Fruit fly (Drosophila melanogaster) whole organism, adult: ENCODE measurements around the gene Ctps.

Experiments used
- CG11617 ChIP-seq: fragments of 200-800 bp; sonication (Bioruptor generic); optimal IDR thresholded peaks from 2 replicates; lab custom pipeline; 2017; ENCODE audit warnings: mild to moderate bottlenecking, missing biosample characterization, missing genetic modification reagents, missing genetic modification characterization
- CG12768 ChIP-seq: fragments of 200-800 bp; sonication (Bioruptor generic); optimal IDR thresholded peaks from 2 replicates; lab custom pipeline; 2017; ENCODE audit warnings: missing biosample characterization, missing genetic modification characterization, mild to moderate bottlenecking, moderate library complexity, missing genetic modification reagents
- CG14711 ChIP-seq: fragments of 200-800 bp; sonication (Bioruptor generic); optimal IDR thresholded peaks from 2 replicates; lab custom pipeline; 2018; ENCODE audit warnings: missing biosample characterization, mild to moderate bottlenecking, missing genetic modification characterization, moderate library complexity
- CG33017 ChIP-seq: fragments of 200-800 bp; sonication (Bioruptor generic); optimal IDR thresholded peaks from 2 replicates; lab custom pipeline; 2018; ENCODE audit warnings: missing biosample characterization, mild to moderate bottlenecking, missing genetic modification characterization, moderate library complexity
- CG5204 ChIP-seq: fragments of 200-800 bp; sonication (Bioruptor generic); optimal IDR thresholded peaks from 2 replicates; lab custom pipeline; 2016; ENCODE audit warnings: missing biosample characterization, missing genetic modification characterization
- CG7045 ChIP-seq: fragments of 200-800 bp; sonication (Bioruptor generic); optimal IDR thresholded peaks from 2 replicates; lab custom pipeline; 2017; ENCODE audit warnings: missing biosample characterization, mild to moderate bottlenecking, missing genetic modification characterization
- CG7101 ChIP-seq: fragments of 200-800 bp; sonication (Bioruptor generic); optimal IDR thresholded peaks from 2 replicates; lab custom pipeline; 2018; ENCODE audit warnings: missing biosample characterization, mild to moderate bottlenecking, missing genetic modification characterization, moderate library complexity
- Crg-1 ChIP-seq: fragments of 200-800 bp; sonication (Bioruptor generic); optimal IDR thresholded peaks from 2 replicates; lab custom pipeline; 2016; ENCODE audit warnings: missing biosample characterization, missing genetic modification characterization
- Hr96 ChIP-seq: fragments of 200-800 bp; sonication (Bioruptor generic); optimal IDR thresholded peaks from 2 replicates; lab custom pipeline; 2016; ENCODE audit warnings: missing biosample characterization, missing genetic modification characterization
- Mnt ChIP-seq: fragments of 200-800 bp; sonication (Bioruptor generic); optimal IDR thresholded peaks from 2 replicates; lab custom pipeline; 2016; ENCODE audit warnings: missing biosample characterization, mild to moderate bottlenecking, missing genetic modification characterization
- bab1 ChIP-seq: fragments of 200-800 bp; sonication (Bioruptor generic); optimal IDR thresholded peaks from 3 replicates; lab custom pipeline; 2019; ENCODE audit warnings: missing biosample characterization, mild to moderate bottlenecking, missing genetic modification characterization, moderate library complexity
- cic ChIP-seq: fragments of 200-800 bp; sonication (Bioruptor generic); optimal IDR thresholded peaks from 2 replicates; lab custom pipeline; 2017; ENCODE audit warnings: missing biosample characterization, mild to moderate bottlenecking, missing genetic modification characterization, moderate library complexity
- cnc ChIP-seq, 2 experiments: fragments of >200 bp; optimal IDR thresholded peaks; 2 replicates each; lab custom pipeline; 2017
- kay ChIP-seq: fragments of 200-800 bp; sonication (Bioruptor generic); peaks from one replicate; lab custom pipeline; 2016; ENCODE audit warnings: missing biosample characterization, missing genetic modification characterization, borderline replicate concordance
- ovo ChIP-seq: fragments of 200-800 bp; sonication (Bioruptor generic); optimal IDR thresholded peaks from 2 replicates; lab custom pipeline; 2016; ENCODE audit warnings: missing biosample characterization, missing genetic modification characterization
- pad ChIP-seq: fragments of 200-800 bp; sonication (Bioruptor generic); optimal IDR thresholded peaks from 3 replicates; lab custom pipeline; 2017; ENCODE audit warnings: missing biosample characterization, missing genetic modification characterization, mild to moderate bottlenecking, moderate library complexity, missing genetic modification reagents
- tj ChIP-seq: fragments of 200-800 bp; sonication (Bioruptor generic); optimal IDR thresholded peaks from 3 replicates; lab custom pipeline; 2017; ENCODE audit warnings: missing biosample characterization, mild to moderate bottlenecking, missing genetic modification characterization, moderate library complexity
- toe ChIP-seq: fragments of 200-800 bp; sonication (Bioruptor generic); optimal IDR thresholded peaks from 2 replicates; lab custom pipeline; 2016; ENCODE audit warnings: missing biosample characterization, missing genetic modification characterization

Gene Ctps

DNA sequence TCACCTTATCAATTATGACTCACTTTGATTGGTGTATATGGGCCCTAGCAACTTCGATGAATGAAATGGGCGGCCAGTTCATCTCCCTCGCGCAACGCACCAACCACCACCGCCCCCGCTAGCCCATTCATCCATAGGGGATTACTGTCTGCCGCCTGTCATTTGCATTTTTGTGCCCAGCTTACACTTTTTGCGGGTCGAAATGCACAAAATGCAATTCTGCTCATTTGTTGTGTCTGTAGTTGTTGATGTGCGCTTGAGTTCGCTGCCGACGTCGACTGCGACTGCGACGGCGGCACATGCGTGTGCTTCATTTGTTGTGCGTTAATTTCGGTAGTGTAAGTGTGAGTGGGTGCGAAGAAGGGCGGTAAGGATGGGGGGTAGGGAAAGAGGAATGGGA lies 3.3 kb downstream of the Ctps start:
- no peak for TF ChIP-seq kay (GFP tag; lab: Kevin White, UChicago)
- no peak for TF ChIP-seq Crg-1 (GFP tag; lab: Kevin White, UChicago)
- TF ChIP-seq tj = peak; percentile 93
- TF ChIP-seq cnc (optimal IDR thresholded peaks at IDR 0.05; lab: Kevin White, UChicago) = no peak

DNA sequence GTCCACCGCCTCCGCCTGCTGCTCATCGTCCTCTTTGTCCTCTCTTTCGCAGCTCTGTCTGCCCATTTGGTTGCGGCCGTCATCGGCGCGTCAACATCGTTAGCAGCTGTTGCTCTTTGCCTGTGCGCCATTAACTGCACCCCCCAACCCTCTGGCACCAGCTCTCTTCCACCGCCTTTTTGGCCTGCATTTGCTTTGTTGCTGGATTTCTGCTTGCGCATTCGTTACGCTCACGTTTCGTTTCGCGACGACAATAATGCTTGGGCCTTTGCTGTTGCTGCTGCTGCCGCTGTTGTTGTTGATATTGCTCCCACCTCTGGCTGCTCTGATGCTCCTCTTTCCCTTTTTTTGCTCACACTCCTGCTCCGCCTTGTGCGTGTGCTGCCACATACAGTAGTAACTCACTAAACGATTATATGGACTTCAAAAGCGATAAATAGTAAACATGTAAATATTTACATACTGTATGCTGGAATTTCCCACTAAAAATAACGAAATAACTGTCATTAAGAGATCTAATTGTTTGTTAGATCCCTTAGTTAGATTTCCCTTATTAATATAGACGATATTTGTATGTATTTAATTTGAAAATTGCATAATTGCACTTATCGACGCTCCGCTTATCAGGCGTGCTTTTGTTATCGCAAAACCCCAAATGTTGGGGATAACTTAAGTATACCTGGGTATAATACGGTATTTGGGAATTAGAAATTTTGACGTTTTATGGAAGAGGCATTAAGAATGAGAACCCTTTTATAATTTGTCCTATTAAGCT lies 4.1 kb downstream of the Ctps start:
- TF ChIP-seq CG7101 (tag; lab: Kevin White, UChicago) (no peak), tj (peak; percentile 86), CG7045 (GFP tag; lab: Kevin White, UChicago) (no peak)

DNA sequence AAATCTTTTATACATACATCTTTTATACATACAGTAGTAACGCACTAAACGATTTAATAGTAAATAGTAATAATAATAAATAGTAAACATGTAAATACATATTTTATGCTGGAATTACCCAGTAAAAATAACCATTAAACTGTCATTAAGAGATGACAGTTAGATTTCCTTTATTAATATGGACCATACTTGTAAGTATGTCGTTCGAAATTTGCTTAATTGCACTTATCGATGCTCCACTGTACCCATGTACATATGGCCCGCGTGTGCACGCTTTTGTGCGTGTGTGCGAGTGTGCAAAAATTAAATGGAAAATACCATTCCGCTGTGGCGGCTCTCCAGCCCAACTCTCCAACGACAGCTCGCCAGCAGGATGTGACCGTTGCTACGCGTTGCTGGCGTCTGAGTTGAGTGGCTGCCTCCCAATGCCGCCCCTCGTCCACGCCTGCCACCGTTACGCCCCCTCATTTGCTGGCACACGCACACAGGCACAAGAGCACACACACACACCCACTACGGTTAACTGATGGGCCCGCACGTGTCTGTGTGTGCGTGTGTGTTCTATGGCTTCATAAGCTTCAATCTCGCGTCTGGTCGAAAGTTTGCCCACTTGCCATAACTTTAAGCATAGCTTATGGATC lies 5.1 kb downstream of the Ctps start:
- TF ChIP-seq kay (GFP tag; lab: Kevin White, UChicago) (no peak), pad (peak; percentile 56), toe (GFP tag; lab: Kevin White, UChicago) (no peak)

DNA sequence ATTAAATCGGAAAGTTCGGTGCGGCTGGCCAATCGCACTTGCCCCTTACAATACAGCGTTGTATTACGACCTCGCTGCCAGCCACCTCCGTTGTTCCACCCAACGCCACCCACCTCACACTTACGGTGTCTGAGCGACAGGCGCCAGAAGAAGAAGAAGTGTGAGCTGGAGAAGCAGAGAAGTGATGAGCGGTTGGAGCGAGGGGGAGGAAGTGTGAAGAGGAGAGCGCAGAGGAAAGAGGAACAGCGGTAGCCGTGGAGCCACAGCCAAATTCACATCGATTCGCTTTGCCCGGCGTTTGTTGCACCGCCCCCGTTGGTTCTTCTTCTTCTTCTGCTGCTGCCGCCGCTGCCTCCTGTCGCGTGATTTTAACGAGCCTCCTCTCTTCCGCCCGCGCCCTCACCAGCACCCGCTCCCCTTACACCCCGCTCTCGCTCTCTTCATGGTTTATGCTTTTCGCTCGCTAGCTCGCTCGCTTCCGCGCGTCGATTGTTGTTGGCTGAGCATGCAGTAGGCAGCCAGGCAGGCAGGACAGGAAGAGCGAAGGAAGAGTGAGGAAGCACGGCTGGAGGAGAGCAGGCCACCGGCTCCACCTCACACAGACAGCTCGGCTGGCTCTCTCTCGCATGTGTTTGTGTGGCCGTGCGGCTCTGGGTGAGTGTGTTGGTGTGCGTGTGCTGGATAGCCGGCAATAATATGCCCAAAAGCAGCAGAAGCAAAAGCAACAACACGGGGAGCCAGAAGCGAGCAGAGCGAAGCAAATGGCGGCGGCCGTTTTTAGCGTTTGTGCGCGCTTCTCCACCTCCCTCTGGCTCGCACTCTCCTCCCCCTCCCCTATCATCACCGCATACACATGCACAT lies 6.5 kb downstream of the Ctps start:
- TF ChIP-seq pad = peak; percentile 46
- no peak for TF ChIP-seq CG12768 (GFP tag; lab: Kevin White, UChicago)
- no peak for TF ChIP-seq CG7045 (GFP tag; lab: Kevin White, UChicago)
- no peak for TF ChIP-seq kay (GFP tag; lab: Kevin White, UChicago)
- TF ChIP-seq CG14711 = no peak
- TF ChIP-seq CG7101 (tag; lab: Kevin White, UChicago) = no peak
- TF ChIP-seq bab1 = no peak
- peak; percentile 6 for TF ChIP-seq tj
- TF ChIP-seq cic (GFP tag; lab: Kevin White, UChicago) = no peak

DNA sequence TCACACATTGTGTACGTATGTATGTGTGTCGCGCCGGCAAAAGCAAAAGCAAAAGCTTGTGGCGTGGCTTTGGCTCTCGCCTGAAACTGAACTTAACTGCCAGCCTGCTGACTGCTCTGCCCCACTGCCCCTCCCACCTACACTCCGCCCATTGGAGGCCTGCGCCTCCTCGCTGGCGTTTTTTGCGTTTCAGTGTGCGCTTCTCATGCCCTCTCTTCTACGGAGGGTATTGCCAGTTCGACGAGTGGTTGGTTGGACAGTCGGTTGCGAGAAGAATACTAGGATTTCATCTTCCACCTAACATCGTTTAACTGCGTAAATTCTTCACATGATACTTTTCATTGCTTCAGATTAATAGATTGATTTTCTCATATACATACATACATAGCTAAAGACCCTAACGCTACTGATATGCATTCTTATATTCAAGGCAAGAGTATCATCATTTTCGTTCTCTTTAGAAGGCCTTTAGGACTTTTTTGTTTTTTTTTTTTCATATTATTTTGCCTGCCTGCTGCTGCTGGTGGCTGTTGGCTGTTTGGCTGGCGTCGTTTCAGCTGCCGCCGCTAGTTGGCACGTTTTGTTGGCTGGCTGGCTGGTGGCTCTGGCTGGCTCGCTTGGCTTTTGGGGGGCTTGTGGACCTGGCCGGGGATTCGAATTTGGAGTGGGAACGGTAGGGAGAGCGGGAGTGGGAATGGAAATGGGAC lies 7.3 kb downstream of the Ctps start:
- TF ChIP-seq Mnt (no peak), CG5204 (GFP tag; lab: Kevin White, UChicago) (peak; percentile 51), CG12768 (GFP tag; lab: Kevin White, UChicago) (peak; percentile 22), Hr96 (peak; percentile 38), CG7101 (tag; lab: Kevin White, UChicago) (peak; percentile 23), cnc (optimal IDR thresholded peaks at IDR 0.05; lab: Kevin White, UChicago) (no peak), Crg-1 (GFP tag; lab: Kevin White, UChicago) (no peak), CG33017 (tag; lab: Kevin White, UChicago) (peak; percentile 39)

DNA sequence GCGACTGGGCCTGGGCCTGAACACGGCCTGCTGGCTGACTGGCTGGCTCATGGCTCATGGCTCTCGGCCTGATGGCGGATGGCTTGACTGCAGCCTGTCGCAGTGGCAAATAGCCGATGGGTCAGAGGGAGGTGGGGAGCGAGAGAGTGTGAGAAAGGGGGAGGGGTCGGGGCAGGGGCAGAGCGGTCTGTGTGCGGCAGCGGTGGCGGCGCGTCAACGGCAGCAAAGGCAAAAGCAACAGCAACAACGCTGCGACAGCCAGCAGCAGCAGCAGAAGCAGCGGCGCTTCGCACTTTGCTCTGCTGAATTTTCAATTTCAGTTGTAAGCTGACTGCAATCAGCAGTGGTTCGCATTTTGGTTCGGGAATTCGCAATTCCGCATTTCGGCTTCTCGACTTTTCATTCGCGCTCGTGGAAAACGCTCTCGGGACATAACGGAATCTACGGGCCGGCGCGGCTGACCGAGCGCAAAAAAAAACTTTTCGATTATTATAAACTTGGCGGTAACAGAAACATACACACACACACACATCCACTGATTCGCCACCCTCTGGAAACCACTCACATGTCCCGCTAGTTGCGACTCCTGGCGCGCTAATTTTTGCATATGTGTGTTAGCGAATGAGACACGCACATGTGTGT lies 8.0 kb downstream of the Ctps start, which contains the start of gene CG45071:
Gene CG45071 (plus strand): TSS at position 317 of the 642 bp plus-strand sequence.
- TF ChIP-seq tj = peak; percentile 94
- TF ChIP-seq ovo = peak; percentile 52
- no peak for TF ChIP-seq kay (GFP tag; lab: Kevin White, UChicago)
- no peak for TF ChIP-seq CG7101 (tag; lab: Kevin White, UChicago)
- TF ChIP-seq CG14711 = no peak
- no peak for TF ChIP-seq Mnt
- no peak for TF ChIP-seq Crg-1 (GFP tag; lab: Kevin White, UChicago)
- TF ChIP-seq CG11617 (GFP tag; lab: Kevin White, UChicago) = no peak
- peak; percentile 26 for TF ChIP-seq pad
- TF ChIP-seq Hr96 = no peak
- TF ChIP-seq cic (GFP tag; lab: Kevin White, UChicago) = no peak
- no peak for TF ChIP-seq bab1

DNA sequence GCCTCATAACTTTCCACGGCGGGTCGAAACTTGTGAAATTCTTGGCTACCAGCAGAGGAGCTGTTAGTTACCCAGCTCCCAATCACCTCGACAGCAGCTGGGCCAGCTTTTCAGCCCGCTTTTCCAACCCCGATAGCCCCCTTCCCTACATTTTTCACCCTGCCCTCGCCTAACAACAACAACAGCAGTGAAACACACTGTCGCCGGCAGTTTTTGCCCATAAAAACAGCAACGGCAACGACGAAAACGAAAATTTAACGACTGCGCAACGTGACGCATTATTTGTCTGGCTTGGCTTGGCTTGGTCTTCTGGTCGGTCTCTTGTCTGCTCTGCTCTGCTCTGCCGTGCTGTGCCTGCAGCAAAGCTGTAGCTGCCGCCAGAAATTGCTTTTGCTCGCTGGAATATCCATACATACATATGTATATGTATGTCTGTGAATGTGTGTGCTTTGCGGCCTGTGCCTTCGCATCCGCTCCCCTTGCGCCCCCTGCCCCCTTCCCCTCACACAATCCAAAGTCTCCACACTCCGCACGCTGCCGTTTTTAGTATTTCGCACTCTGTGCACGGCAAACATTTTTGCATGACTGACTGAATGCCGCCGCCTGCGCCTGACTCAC lies 9.6 kb downstream of the Ctps start:
- no peak for TF ChIP-seq Hr96
- peak; percentile 80 for TF ChIP-seq tj
- TF ChIP-seq CG14711 = no peak
